Worm (Caenorhabditis elegans) whole organism, late embryonic: ENCODE measurements around the gene rps-27.

Source experiments
- C08G9.2 ChIP-seq: sonication (generic microtip); optimal IDR thresholded peaks from 2 replicates; lab custom pipeline; 2016; ENCODE audit warnings: mild to moderate bottlenecking, missing genetic modification characterization, moderate library complexity, missing compliant biosample characterization
- ceh-14 ChIP-seq: sonication (generic microtip); optimal IDR thresholded peaks from 2 replicates; lab custom pipeline; 2016; ENCODE audit warnings: missing genotype, missing genetic modification characterization, missing compliant biosample characterization
- nhr-11 ChIP-seq: fragments of 150-350 bp; optimal IDR thresholded peaks from 2 replicates; lab custom pipeline; 2014; ENCODE audit warnings: missing biosample characterization, missing genetic modification characterization
- pag-3 ChIP-seq: sonication (generic microtip); optimal IDR thresholded peaks from 2 replicates; lab custom pipeline; 2016; ENCODE audit warnings: missing compliant biosample characterization, missing genetic modification characterization, borderline replicate concordance
- rnt-1 ChIP-seq: sonication (generic microtip); optimal IDR thresholded peaks from 2 replicates; lab custom pipeline; 2016; ENCODE audit warnings: missing genetic modification characterization, missing compliant biosample characterization
- tbx-2 ChIP-seq: sonication (generic microtip); optimal IDR thresholded peaks from 2 replicates; lab custom pipeline; 2016; ENCODE audit warnings: missing genetic modification characterization, missing compliant biosample characterization

DNA sequence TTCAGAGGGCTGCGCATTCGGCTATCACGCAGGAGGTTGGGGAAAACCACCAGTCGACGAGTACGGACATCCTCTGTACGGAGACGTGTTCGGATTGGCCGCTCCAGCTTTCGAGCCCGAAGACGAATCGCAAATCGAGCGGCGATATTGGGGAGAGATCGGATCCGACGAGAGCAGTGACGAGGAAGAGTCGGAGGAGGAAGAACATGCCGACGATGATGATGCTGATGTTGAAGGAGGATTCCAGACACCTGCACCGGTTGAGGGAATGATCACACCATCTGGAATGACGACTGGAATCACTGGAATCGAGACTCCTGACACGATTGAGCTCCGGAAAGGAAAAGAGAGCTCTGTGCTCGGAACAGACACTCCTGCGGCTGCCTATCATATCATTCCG, 26.3 kb upstream of the rps-27 start:
- no peak for TF ChIP-seq ceh-14 (tag; lab: Kevin White, UChicago)
- no peak for TF ChIP-seq tbx-2
- no peak for TF ChIP-seq nhr-11 (tag; lab: Kevin White, UChicago)
- no peak for TF ChIP-seq pag-3 (tag; lab: Kevin White, UChicago)
- no peak for TF ChIP-seq rnt-1 (tag; lab: Kevin White, UChicago)
- TF ChIP-seq C08G9.2, result no peak
